Worm (Caenorhabditis elegans) whole organism, late embryonic: ENCODE results near the gene F59A6.13.

Source experiments
- C08G9.2 ChIP-seq: sonication (generic microtip); optimal IDR thresholded peaks from 2 replicates; lab custom pipeline; 2016; ENCODE audit warnings: mild to moderate bottlenecking, missing genetic modification characterization, moderate library complexity, missing compliant biosample characterization
- ama-1 ChIP-seq: fragments of 150-350 bp; optimal IDR thresholded peaks from 2 replicates; lab custom pipeline; 2014
- ceh-18 ChIP-seq: sonication (generic microtip); optimal IDR thresholded peaks from 2 replicates; lab custom pipeline; 2016; ENCODE audit warnings: missing genetic modification characterization, missing compliant biosample characterization
- ceh-34 ChIP-seq: sonication (generic microtip); optimal IDR thresholded peaks from 2 replicates; lab custom pipeline; 2016; ENCODE audit warnings: mild to moderate bottlenecking, missing genetic modification characterization, missing compliant biosample characterization
- dve-1 ChIP-seq: sonication (generic microtip); optimal IDR thresholded peaks from 2 replicates; lab custom pipeline; 2017; ENCODE audit warnings: antibody characterized with exemption, mild to moderate bottlenecking, missing genetic modification characterization, missing compliant biosample characterization
- elt-4 ChIP-seq: sonication (generic microtip); optimal IDR thresholded peaks from 2 replicates; lab custom pipeline; 2016; ENCODE audit warnings: missing genetic modification characterization, missing compliant biosample characterization
- pat-9 ChIP-seq: fragments of 200-800 bp; sonication (Bioruptor generic); optimal IDR thresholded peaks from 2 replicates; lab custom pipeline; 2018; ENCODE audit warnings: mild to moderate bottlenecking, missing genetic modification characterization, moderate library complexity, missing compliant biosample characterization
- unc-42 ChIP-seq: sonication (generic microtip); optimal IDR thresholded peaks from 2 replicates; lab custom pipeline; 2016; ENCODE audit warnings: missing genotype, missing genetic modification characterization, missing compliant biosample characterization
- unc-86 ChIP-seq: sonication (generic microtip); optimal IDR thresholded peaks from 2 replicates; lab custom pipeline; 2016; ENCODE audit warnings: missing genetic modification characterization, missing compliant biosample characterization

F59A6.13 gene

DNA sequence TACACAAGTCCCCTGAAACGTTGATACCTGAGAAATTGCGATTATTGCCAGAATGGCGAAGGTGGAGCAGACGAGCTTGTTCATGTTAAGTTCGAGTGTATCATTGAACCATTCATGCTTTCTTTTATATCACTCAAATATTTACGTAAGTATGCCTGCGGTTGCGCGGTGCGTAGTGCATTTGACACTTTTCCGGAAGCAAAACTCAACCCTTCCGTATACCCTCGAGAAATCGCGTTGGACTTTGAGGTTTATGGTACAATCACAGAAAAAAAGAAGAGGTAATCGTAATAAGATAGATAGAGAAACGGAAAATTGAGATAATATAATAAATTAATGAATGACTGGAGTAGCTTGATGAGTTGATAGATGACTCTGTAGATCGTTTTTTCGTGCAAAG lies 46.9 kb downstream of the F59A6.13 start, which contains the start of gene idpb-2:
idpb-2 (minus strand) TSS at position 101 of the 400 bp plus-strand sequence.
- TF ChIP-seq ama-1 (lab: Kevin White, UChicago) (no peak), pat-9 (tag; lab: Kevin White, UChicago) (no peak), C08G9.2 (no peak)

ce11 chrII:5071265-5071664 lies 48.7 kb downstream of the F59A6.13 start, which contains the start of gene C27A2.7:
Gene C27A2.7, minus strand, starts transcription at chrII:5071365.
- TF ChIP-seq unc-42 (no peak), ceh-34 (tag; lab: Kevin White, UChicago) (no peak), ceh-18 (no peak), unc-86 (no peak), dve-1 (tag; lab: Kevin White, UChicago) (no peak), elt-4 (tag; lab: Kevin White, UChicago) (no peak)
- TF ChIP-seq, all 69 proteins: peak for 0
